Fruit fly (Drosophila melanogaster) whole organism, prepupa: ENCODE measurements around the gene Alp10.

ENCODE experiments used
- CG11294 ChIP-seq: fragments of 200-800 bp; sonication (Bioruptor generic); IDR thresholded peaks from 2 replicates; pipeline ENCODE4 v1.3.6; 2022; ENCODE audit warnings: missing biosample characterization, missing genetic modification characterization
- CG11762 ChIP-seq: fragments of 200-800 bp; sonication (Bioruptor generic); optimal IDR thresholded peaks from 3 replicates; lab custom pipeline; 2016; ENCODE audit warnings: missing biosample characterization, missing genetic modification characterization; ENCODE audit not compliant: insufficient read depth
- CG11902 ChIP-seq: fragments of 200-800 bp; sonication (Bioruptor generic); optimal IDR thresholded peaks from 3 replicates; lab custom pipeline; 2016; ENCODE audit warnings: missing biosample characterization, missing genetic modification characterization
- CG15336 ChIP-seq: fragments of 200-800 bp; sonication (Bioruptor generic); IDR thresholded peaks from 2 replicates; pipeline ENCODE4 v1.3.6; 2022; ENCODE audit warnings: missing biosample characterization, missing genetic modification characterization
- CG1621 ChIP-seq: fragments of 200-800 bp; sonication (Bioruptor generic); optimal IDR thresholded peaks from 3 replicates; lab custom pipeline; 2018; ENCODE audit warnings: missing biosample characterization, mild to moderate bottlenecking, missing genetic modification characterization
- CG16779 ChIP-seq: fragments of 200-800 bp; sonication (Bioruptor generic); optimal IDR thresholded peaks from 3 replicates; lab custom pipeline; 2017; ENCODE audit warnings: missing biosample characterization, mild to moderate bottlenecking, missing genetic modification characterization
- CG3032 ChIP-seq: fragments of 200-800 bp; optimal IDR thresholded peaks from 2 replicates; lab custom pipeline; 2019; ENCODE audit warnings: missing biosample characterization, mild to moderate bottlenecking, missing genetic modification characterization, moderate library complexity
- CG31627 ChIP-seq: fragments of 200-800 bp; sonication (Bioruptor generic); optimal IDR thresholded peaks from 3 replicates; lab custom pipeline; 2016; ENCODE audit warnings: missing biosample characterization, missing genetic modification characterization
- CG32006 ChIP-seq: fragments of 200-800 bp; sonication (Bioruptor generic); optimal IDR thresholded peaks from 3 replicates; lab custom pipeline; 2017; ENCODE audit warnings: missing biosample characterization, mild to moderate bottlenecking, missing genetic modification characterization
- CG34406 ChIP-seq: fragments of 200-800 bp; sonication (Bioruptor generic); optimal IDR thresholded peaks from 3 replicates; lab custom pipeline; 2016; ENCODE audit warnings: missing biosample characterization, missing genetic modification characterization
- CG3919 ChIP-seq: fragments of 200-800 bp; sonication (Bioruptor generic); optimal IDR thresholded peaks from 3 replicates; lab custom pipeline; 2016; ENCODE audit warnings: missing biosample characterization, missing genetic modification characterization
- CG6163 ChIP-seq: fragments of 200-800 bp; sonication (Bioruptor generic); IDR thresholded peaks from 3 replicates; pipeline ENCODE4 v1.3.6; 2022; ENCODE audit warnings: missing biosample characterization, missing genetic modification characterization
- CG6276 ChIP-seq: fragments of 200-800 bp; sonication (Bioruptor generic); optimal IDR thresholded peaks from 2 replicates; lab custom pipeline; 2017; ENCODE audit warnings: missing biosample characterization, mild to moderate bottlenecking, missing genetic modification characterization
- CG6808 ChIP-seq: fragments of 200-800 bp; sonication (Bioruptor generic); optimal IDR thresholded peaks from 3 replicates; lab custom pipeline; 2017; ENCODE audit warnings: missing biosample characterization, missing genetic modification characterization, mild to moderate bottlenecking, moderate library complexity, missing genetic modification reagents
- CG6854 ChIP-seq: fragments of 200-800 bp; sonication (Bioruptor generic); optimal IDR thresholded peaks from 2 replicates; lab custom pipeline; 2017; ENCODE audit warnings: missing biosample characterization, mild to moderate bottlenecking, missing genetic modification characterization
- CG7368 ChIP-seq: fragments of 200-800 bp; sonication (Bioruptor generic); optimal IDR thresholded peaks from 3 replicates; lab custom pipeline; 2016; ENCODE audit warnings: missing biosample characterization, missing genetic modification characterization
- CG8119 ChIP-seq: fragments of 200-800 bp; sonication (Bioruptor generic); IDR thresholded peaks from 3 replicates; pipeline ENCODE4 v1.3.6; 2022; ENCODE audit warnings: missing biosample characterization, missing genetic modification characterization
- CG8319 ChIP-seq: fragments of 200-800 bp; sonication (Bioruptor generic); optimal IDR thresholded peaks from 3 replicates; lab custom pipeline; 2016; ENCODE audit warnings: missing biosample characterization, missing genetic modification characterization
- CG9139 ChIP-seq: fragments of 200-800 bp; sonication (Bioruptor generic); optimal IDR thresholded peaks from 3 replicates; lab custom pipeline; 2017; ENCODE audit warnings: missing biosample characterization, mild to moderate bottlenecking, missing genetic modification characterization
- Eip75B ChIP-seq: fragments of 200-800 bp; sonication (Bioruptor generic); optimal IDR thresholded peaks from 3 replicates; lab custom pipeline; 2016; ENCODE audit warnings: missing biosample characterization, missing genetic modification characterization
- Eip78C ChIP-seq: fragments of 200-800 bp; sonication (Bioruptor generic); peaks from one replicate; lab custom pipeline; 2016; ENCODE audit warnings: missing biosample characterization, missing genetic modification characterization
- Eip93F ChIP-seq: fragments of 200-800 bp; sonication (Bioruptor generic); optimal IDR thresholded peaks from 2 replicates; lab custom pipeline; 2016; ENCODE audit warnings: missing biosample characterization, mild to moderate bottlenecking, missing genetic modification characterization
- Ets96B ChIP-seq: fragments of 200-800 bp; optimal IDR thresholded peaks from 2 replicates; lab custom pipeline; 2019; ENCODE audit warnings: missing biosample characterization, mild to moderate bottlenecking, missing genetic modification characterization, moderate library complexity
- Hr39 ChIP-seq: fragments of 200-800 bp; sonication (Bioruptor generic); optimal IDR thresholded peaks from 2 replicates; lab custom pipeline; 2016; ENCODE audit warnings: missing biosample characterization, missing genetic modification characterization
- Hr4 ChIP-seq: fragments of 200-800 bp; sonication (Bioruptor generic); optimal IDR thresholded peaks from 3 replicates; lab custom pipeline; 2016; ENCODE audit warnings: missing biosample characterization, missing genetic modification characterization
- Lpt ChIP-seq: fragments of 200-800 bp; sonication (Bioruptor generic); optimal IDR thresholded peaks from 3 replicates; lab custom pipeline; 2016; ENCODE audit warnings: missing biosample characterization, missing genetic modification characterization
- Met ChIP-seq: fragments of 200-800 bp; sonication (Bioruptor generic); optimal IDR thresholded peaks from 3 replicates; lab custom pipeline; 2016; ENCODE audit warnings: missing biosample characterization, missing genetic modification characterization
- OdsH ChIP-seq: fragments of 200-800 bp; sonication (Bioruptor generic); optimal IDR thresholded peaks from 3 replicates; lab custom pipeline; 2016; ENCODE audit warnings: missing biosample characterization, missing genetic modification characterization
- Smox ChIP-seq: fragments of 200-800 bp; sonication (Bioruptor generic); optimal IDR thresholded peaks from 3 replicates; lab custom pipeline; 2016; ENCODE audit warnings: missing biosample characterization, missing genetic modification characterization
- Sox14 ChIP-seq: fragments of 200-800 bp; sonication (Bioruptor generic); optimal IDR thresholded peaks from 3 replicates; lab custom pipeline; 2016; ENCODE audit warnings: missing biosample characterization, missing genetic modification characterization
- Sox15 ChIP-seq: fragments of 200-800 bp; sonication (Bioruptor generic); optimal IDR thresholded peaks from 3 replicates; lab custom pipeline; 2016; ENCODE audit warnings: missing biosample characterization, missing genetic modification characterization
- acj6 ChIP-seq: fragments of 200-800 bp; sonication (Bioruptor generic); optimal IDR thresholded peaks from 3 replicates; lab custom pipeline; 2016; ENCODE audit warnings: missing biosample characterization, missing genetic modification characterization
- cyc ChIP-seq: fragments of 200-800 bp; sonication (Bioruptor generic); optimal IDR thresholded peaks from 3 replicates; lab custom pipeline; 2016; ENCODE audit warnings: missing biosample characterization, missing genetic modification characterization
- dsx ChIP-seq: fragments of 200-800 bp; optimal IDR thresholded peaks from 3 replicates; lab custom pipeline; 2019; ENCODE audit warnings: missing biosample characterization, mild to moderate bottlenecking, missing genetic modification characterization, moderate library complexity; ENCODE audit not compliant: poor library complexity, severe bottlenecking
- eg ChIP-seq: fragments of 200-800 bp; sonication (Bioruptor generic); IDR thresholded peaks from 3 replicates; pipeline ENCODE4 v1.3.6; 2022; ENCODE audit warnings: missing biosample characterization, missing genetic modification characterization
- fd59A ChIP-seq: fragments of 200-800 bp; sonication (Bioruptor generic); optimal IDR thresholded peaks from 2 replicates; lab custom pipeline; 2017; ENCODE audit warnings: missing biosample characterization, mild to moderate bottlenecking, missing genetic modification characterization, missing genetic modification reagents
- fkh ChIP-seq: fragments of 200-800 bp; sonication (Bioruptor generic); optimal IDR thresholded peaks from 3 replicates; lab custom pipeline; 2017; ENCODE audit warnings: missing biosample characterization, mild to moderate bottlenecking, missing genetic modification characterization, moderate library complexity
- lz ChIP-seq: fragments of 200-800 bp; sonication (Bioruptor generic); optimal IDR thresholded peaks from 3 replicates; lab custom pipeline; 2016; ENCODE audit warnings: missing biosample characterization, missing genetic modification characterization
- net ChIP-seq: fragments of 200-800 bp; sonication (Bioruptor generic); optimal IDR thresholded peaks from 3 replicates; lab custom pipeline; 2016; ENCODE audit warnings: missing biosample characterization, missing genetic modification characterization
- pdm3 ChIP-seq: fragments of 200-800 bp; sonication (Bioruptor generic); optimal IDR thresholded peaks from 3 replicates; lab custom pipeline; 2016; ENCODE audit warnings: missing biosample characterization, missing genetic modification characterization
- spab ChIP-seq: fragments of 200-800 bp; sonication (Bioruptor generic); optimal IDR thresholded peaks from 2 replicates; lab custom pipeline; 2017; ENCODE audit warnings: missing biosample characterization, mild to moderate bottlenecking, missing genetic modification characterization, missing genetic modification reagents
- vri ChIP-seq: fragments of 200-800 bp; sonication (Bioruptor generic); optimal IDR thresholded peaks from 3 replicates; lab custom pipeline; 2016; ENCODE audit warnings: missing biosample characterization, mild to moderate bottlenecking, missing genetic modification characterization

The Alp10 gene

dm6 chr3L:5577250-5578138, 17.6 kb downstream of the Alp10 start, which contains the start of gene Msr-110 (continued):
- TF ChIP-seq CG11902, result peak; percentile 84
- peak; percentile 96 for TF ChIP-seq vri (GFP tag; lab: Kevin White, UChicago)
- peak; percentile 70 for TF ChIP-seq CG8319 (GFP tag; lab: Kevin White, UChicago)
- peak; percentile 95 for TF ChIP-seq CG6854 (GFP tag; lab: Kevin White, UChicago)
- TF ChIP-seq Ets96B, result peak; percentile 81
- TF ChIP-seq Eip78C (GFP tag; lab: Kevin White, UChicago), result peak; percentile 97
- peak; percentile 98 for TF ChIP-seq Hr4 (GFP tag; lab: Kevin White, UChicago)
- TF ChIP-seq CG6163 (GFP tag; lab: Robert Waterston, UW), result peak; percentile 98
- peak; percentile 71 for TF ChIP-seq Hr39
- TF ChIP-seq Lpt (GFP tag; lab: Kevin White, UChicago), result peak; percentile 93
- peak; percentile 82 for TF ChIP-seq Eip93F (GFP tag; lab: Kevin White, UChicago)

- TF ChIP-seq CG6276 (GFP tag; lab: Kevin White, UChicago) (no peak), CG3919 (GFP tag; lab: Kevin White, UChicago) (no peak), Eip78C (GFP tag; lab: Kevin White, UChicago) (peak; percentile 51), CG32006 (GFP tag; lab: Kevin White, UChicago) (peak; percentile 33), eg (GFP tag; lab: Robert Waterston, UW) (peak; percentile 47; the same call in 2 of the 3 replicates), CG34406 (GFP tag; lab: Kevin White, UChicago) (no peak), CG6163 (GFP tag; lab: Robert Waterston, UW) (peak; percentile 19; the same call in 1 of the 3 replicates), pdm3 (GFP tag; lab: Kevin White, UChicago) (peak; percentile 1)
Measured at dm6 chr3L:5576543-5576942, 18.5 kb downstream of the Alp10 start.

- TF ChIP-seq Sox15 (GFP tag; lab: Kevin White, UChicago) (no peak), CG11294 (no peak), CG9139 (GFP tag; lab: Kevin White, UChicago) (no peak), CG6808 (GFP tag; lab: Kevin White, UChicago) (no peak), CG8119 (no peak), Eip78C (GFP tag; lab: Kevin White, UChicago) (peak; percentile 26), fd59A (no peak), dsx (no peak), CG6163 (GFP tag; lab: Robert Waterston, UW) (no peak)
Measured at dm6 chr3L:5575524-5575923, 19.5 kb downstream of the Alp10 start.

dm6 chr3L:5571051-5571450, 24.0 kb downstream of the Alp10 start:
- TF ChIP-seq CG8119, result 0 out of 3 replicates have a peak, but pooled peaks have one; percentile 46
- TF ChIP-seq eg (GFP tag; lab: Robert Waterston, UW), result peak; percentile 45; the same call in 2 of the 3 replicates
- no peak for TF ChIP-seq Sox14 (GFP tag; lab: Kevin White, UChicago)
- peak; percentile 9 for TF ChIP-seq Lpt (GFP tag; lab: Kevin White, UChicago)
- TF ChIP-seq CG34406 (GFP tag; lab: Kevin White, UChicago), result no peak
- TF ChIP-seq CG11762 (GFP tag; lab: Kevin White, UChicago), result no peak
- no peak for TF ChIP-seq acj6
- no peak for TF ChIP-seq spab
- TF ChIP-seq CG15336 (GFP tag; lab: Robert Waterston, UW), result peak; percentile 37; the same call in 1 of the 2 replicates
- no peak for TF ChIP-seq Eip75B (GFP tag; lab: Kevin White, UChicago)
- no peak for TF ChIP-seq CG31627
- peak; percentile 10 for TF ChIP-seq Eip78C (GFP tag; lab: Kevin White, UChicago)
- TF ChIP-seq CG7368 (GFP tag; lab: Kevin White, UChicago), result no peak
- no peak for TF ChIP-seq lz (GFP tag; lab: Kevin White, UChicago)
- no peak for TF ChIP-seq CG1621 (tag; lab: Kevin White, UChicago)
- peak; percentile 73 for TF ChIP-seq CG6854 (GFP tag; lab: Kevin White, UChicago)
- TF ChIP-seq CG6808 (GFP tag; lab: Kevin White, UChicago), result no peak
- peak; percentile 85 for TF ChIP-seq vri (GFP tag; lab: Kevin White, UChicago)
- no peak for TF ChIP-seq pdm3 (GFP tag; lab: Kevin White, UChicago)
- no peak for TF ChIP-seq OdsH
- TF ChIP-seq fkh (GFP tag; lab: Kevin White, UChicago), result no peak
- TF ChIP-seq cyc (GFP tag; lab: Kevin White, UChicago), result no peak
- no peak for TF ChIP-seq CG16779
- no peak for TF ChIP-seq Ets96B
- peak; percentile 9 for TF ChIP-seq Met (GFP tag; lab: Kevin White, UChicago)
- TF ChIP-seq CG32006 (GFP tag; lab: Kevin White, UChicago), result no peak
- no peak for TF ChIP-seq CG3032 (tag; lab: Kevin White, UChicago)
- TF ChIP-seq Smox (GFP tag; lab: Kevin White, UChicago), result no peak
- TF ChIP-seq CG11294, result no peak
- TF ChIP-seq net, result peak; percentile 20
- peak; percentile 55; the same call in 1 of the 3 replicates for TF ChIP-seq CG6163 (GFP tag; lab: Robert Waterston, UW)
- TF ChIP-seq CG8319 (GFP tag; lab: Kevin White, UChicago), result no peak
